Worm (Caenorhabditis elegans): ENCODE results near the gene ZK742.4.

Gene ZK742.4

DNA sequence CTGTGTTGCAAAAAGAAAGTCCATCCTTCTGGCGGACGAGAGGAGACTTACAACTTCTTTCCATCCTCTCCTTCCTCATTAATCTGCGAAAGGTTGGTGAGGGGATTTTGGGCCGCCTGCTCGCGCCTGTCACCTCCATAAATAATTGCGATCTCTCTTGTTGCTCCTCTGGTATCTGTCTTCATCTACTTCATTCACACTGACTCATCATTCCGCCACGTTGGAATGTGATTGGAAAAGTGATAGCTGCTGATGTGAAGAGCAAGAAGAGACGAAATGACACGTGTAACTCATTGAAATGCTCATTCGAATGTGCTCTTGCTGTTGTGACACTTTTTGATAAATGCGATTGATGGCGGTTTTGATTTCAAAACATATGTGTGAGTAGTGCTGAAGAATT lies 11.1 kb upstream of the ZK742.4 start (continued):
- no peak for TF ChIP-seq aly-2 (tag; optimal IDR thresholded peaks at IDR 0.05)
- TF ChIP-seq nhr-12 (tag; optimal IDR thresholded peaks at IDR 0.05): no peak
- no peak for TF ChIP-seq nhr-85 (tag)
- peak; percentile 53 for TF ChIP-seq snu-23 (GFP tag; optimal IDR thresholded peaks at IDR 0.05)
- TF ChIP-seq fos-1 (tag; optimal IDR thresholded peaks at IDR 0.05): peak; percentile 39
- no peak for TF ChIP-seq egl-13 (tag; optimal IDR thresholded peaks at IDR 0.05)
- no peak for TF ChIP-seq hlh-17 (GFP tag; optimal IDR thresholded peaks at IDR 0.05; ENCODE audit: borderline replicate concordance)
- no peak for TF ChIP-seq C16A3.4 (tag; optimal IDR thresholded peaks at IDR 0.05)
- TF ChIP-seq nhr-76 (tag; optimal IDR thresholded peaks at IDR 0.05): no peak
- TF ChIP-seq lir-3 (tag; optimal IDR thresholded peaks at IDR 0.05; ENCODE audit: poor library complexity): no peak
- TF ChIP-seq nhr-71 (tag; optimal IDR thresholded peaks at IDR 0.05): peak; percentile 86
- TF ChIP-seq vab-15 (tag; optimal IDR thresholded peaks at IDR 0.05): no peak
- no peak for TF ChIP-seq ceh-63 (GFP tag; optimal IDR thresholded peaks at IDR 0.05)
- TF ChIP-seq mdl-1 (tag; optimal IDR thresholded peaks at IDR 0.05): peak in 1 of 2 experiments; percentile 15
- TF ChIP-seq elt-3 (tag; optimal IDR thresholded peaks at IDR 0.05): no peak
- TF ChIP-seq lin-15B (tag; optimal IDR thresholded peaks at IDR 0.05): no peak
- TF ChIP-seq lin-14 (GFP tag; optimal IDR thresholded peaks at IDR 0.05): peak; percentile 90
- no peak for TF ChIP-seq nhr-47 (tag; optimal IDR thresholded peaks at IDR 0.05)
- peak; percentile 80 for TF ChIP-seq rnt-1 (tag; optimal IDR thresholded peaks at IDR 0.05)
- no peak for TF ChIP-seq nhr-11 (tag; optimal IDR thresholded peaks at IDR 0.05)
- no peak for TF ChIP-seq nhr-28 (tag; optimal IDR thresholded peaks at IDR 0.05)
- no peak for TF ChIP-seq efl-3 (GFP tag; optimal IDR thresholded peaks at IDR 0.05)
- TF ChIP-seq ceh-8 (GFP tag; optimal IDR thresholded peaks at IDR 0.05): no peak
- TF ChIP-seq fkh-4 (tag; optimal IDR thresholded peaks at IDR 0.05; ENCODE audit: borderline replicate concordance): no peak
- TF ChIP-seq hlh-4 (tag; optimal IDR thresholded peaks at IDR 0.05): no peak
- TF ChIP-seq xbp-1 (tag; optimal IDR thresholded peaks at IDR 0.05): peak; percentile 29
- 0 out of 2 replicates have a peak, but pooled peaks have one; percentile 27 for TF ChIP-seq unc-98 (GFP tag; IDR thresholded peaks at IDR 0.05)
- TF ChIP-seq pax-3 (tag; optimal IDR thresholded peaks at IDR 0.05): no peak
- TF ChIP-seq isw-1 (GFP tag; IDR thresholded peaks at IDR 0.05): no peak
- TF ChIP-seq skn-1 (tag; optimal IDR thresholded peaks at IDR 0.05): no peak
- no peak for TF ChIP-seq zip-4 (GFP tag; optimal IDR thresholded peaks at IDR 0.05)
- peak; percentile 33 for TF ChIP-seq tbx-2 (tag; optimal IDR thresholded peaks at IDR 0.05)
- TF ChIP-seq hpl-2 (GFP tag; optimal IDR thresholded peaks at IDR 0.05): no peak
- no peak for TF ChIP-seq dpl-1 (GFP tag; optimal IDR thresholded peaks at IDR 0.05)
- no peak for TF ChIP-seq unc-30 (tag; optimal IDR thresholded peaks at IDR 0.05)
- peak; percentile 37 for TF ChIP-seq swsn-7 (tag; optimal IDR thresholded peaks at IDR 0.05)
- TF ChIP-seq sup-37 (GFP tag; optimal IDR thresholded peaks at IDR 0.05): no peak
- TF ChIP-seq ceh-88 (GFP tag; IDR thresholded peaks at IDR 0.05): no peak
- no peak for TF ChIP-seq pqm-1 (tag; optimal IDR thresholded peaks at IDR 0.05)
- no peak for TF ChIP-seq ceh-82 (tag; optimal IDR thresholded peaks at IDR 0.05)
- no peak for TF ChIP-seq blmp-1 (tag; optimal IDR thresholded peaks at IDR 0.05)
- TF ChIP-seq grh-1 (GFP tag; IDR thresholded peaks at IDR 0.05): no peak
- TF ChIP-seq mep-1 (tag; optimal IDR thresholded peaks at IDR 0.05): no peak
- TF ChIP-seq nhr-237 (tag; optimal IDR thresholded peaks at IDR 0.05): no peak
- TF ChIP-seq lin-39 (tag; optimal IDR thresholded peaks at IDR 0.05): peak; percentile 23
- TF ChIP-seq nhr-20 (tag; optimal IDR thresholded peaks at IDR 0.05): peak; percentile 44
- no peak for TF ChIP-seq ama-1 (optimal IDR thresholded peaks at IDR 0.05)
- TF ChIP-seq sox-4 (tag; optimal IDR thresholded peaks at IDR 0.05): no peak
- TF ChIP-seq unc-62 (GFP tag; optimal IDR thresholded peaks at IDR 0.05): no peak
- no peak for TF ChIP-seq ces-1 (GFP tag; optimal IDR thresholded peaks at IDR 0.05)
